Worm (Caenorhabditis elegans) whole organism, young adult: Measurements from ENCODE around the gene dec-7.

ENCODE experiments used
- F52B5.7 ChIP-seq: sonication (generic microtip); optimal IDR thresholded peaks from 2 replicates; lab custom pipeline; 2016; ENCODE audit warnings: mild to moderate bottlenecking, missing genetic modification characterization, missing compliant biosample characterization
- F55B11.4 ChIP-seq: sonication (generic microtip); optimal IDR thresholded peaks from 2 replicates; lab custom pipeline; 2016; ENCODE audit warnings: missing compliant biosample characterization, missing genetic modification characterization, borderline replicate concordance; ENCODE audit not compliant: insufficient read depth
- F57A8.1 ChIP-seq: fragments of 200-800 bp; sonication (Bioruptor generic); optimal IDR thresholded peaks from 2 replicates; lab custom pipeline; 2018; ENCODE audit warnings: mild to moderate bottlenecking, missing genetic modification characterization, moderate library complexity, missing compliant biosample characterization
- F57C9.4 ChIP-seq: sonication (generic microtip); optimal IDR thresholded peaks from 2 replicates; lab custom pipeline; 2017; ENCODE audit warnings: mild to moderate bottlenecking, missing genetic modification characterization, missing compliant biosample characterization
- ama-1 ChIP-seq, 3 experiments: fragments of 150-350 bp in 1 of 3; sonication (generic microtip) in 2 of 3; optimal IDR thresholded peaks; 2 replicates each; lab custom pipeline; 2014 to 2018; ENCODE audit warnings: missing biosample characterization in 2 of 3, missing genetic modification characterization in 2 of 3, missing genetic modification reagents in 2 of 3
- bed-1 ChIP-seq: fragments of 200-800 bp; sonication (Bioruptor generic); IDR thresholded peaks from 2 replicates; pipeline ENCODE4 v1.3.6; 2022; ENCODE audit warnings: missing genetic modification reagents, missing genetic modification characterization, missing compliant biosample characterization
- ceh-58 ChIP-seq: fragments of 200-800 bp; sonication (Bioruptor generic); IDR thresholded peaks from 2 replicates; pipeline ENCODE4 v1.3.6; 2022; ENCODE audit warnings: missing genetic modification characterization, missing compliant biosample characterization
- die-1 ChIP-seq: sonication (generic microtip); optimal IDR thresholded peaks from 2 replicates; lab custom pipeline; 2016; ENCODE audit warnings: missing genotype, mild to moderate bottlenecking, missing genetic modification characterization, missing compliant biosample characterization
- rcor-1 ChIP-seq: fragments of 200-800 bp; sonication (Bioruptor generic); IDR thresholded peaks from 2 replicates; pipeline ENCODE4 v1.3.6; 2022; ENCODE audit warnings: missing genetic modification reagents, missing genetic modification characterization, missing compliant biosample characterization
- repo-1 ChIP-seq: sonication (generic microtip); optimal IDR thresholded peaks from 2 replicates; lab custom pipeline; 2017; ENCODE audit warnings: mild to moderate bottlenecking, missing genetic modification characterization, missing compliant biosample characterization
- sptf-2 ChIP-seq: fragments of 200-800 bp; sonication (Bioruptor generic); optimal IDR thresholded peaks from 2 replicates; lab custom pipeline; 2018; ENCODE audit warnings: mild to moderate bottlenecking, missing genetic modification characterization, missing compliant biosample characterization

DNA sequence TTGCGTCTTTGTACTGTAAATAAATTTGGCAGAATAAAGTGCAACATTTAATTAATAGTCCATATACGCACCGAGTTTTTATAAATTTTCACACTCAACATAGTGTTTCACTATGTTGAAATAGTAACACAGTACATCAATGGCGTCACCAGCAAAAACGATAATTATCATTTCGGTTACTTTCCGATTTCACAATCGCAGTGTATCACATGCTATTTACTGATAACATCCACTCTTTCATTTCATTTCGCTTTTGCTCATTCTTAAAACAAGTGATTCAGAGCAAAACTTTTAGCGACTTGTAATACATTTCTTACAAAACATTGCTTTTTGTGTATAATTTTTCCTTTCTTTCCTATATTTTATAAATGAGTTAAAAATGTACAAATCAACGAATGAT lies 18.5 kb upstream of the dec-7 start, which contains the start of gene cbp-3:
- TF ChIP-seq ceh-58 (GFP tag; lab: Robert Waterston, UW) (no peak), F52B5.7 (tag; lab: Kevin White, UChicago) (no peak), sptf-2 (no peak), repo-1 (tag; lab: Kevin White, UChicago) (no peak), F55B11.4 (tag; lab: Kevin White, UChicago) (no peak), F57A8.1 (GFP tag; lab: Kevin White, UChicago) (no peak), bed-1 (GFP tag; lab: Robert Waterston, UW) (no peak), die-1 (no peak), F57C9.4 (no peak), rcor-1 (no peak), ama-1 (optimal IDR thresholded peaks at IDR 0.05; lab: Kevin White, UChicago) (no peak), ama-1 (GFP tag; optimal IDR thresholded peaks at IDR 0.05; lab: Kevin White, UChicago) (no peak)
